Fruit fly (Drosophila melanogaster) whole organism, embryonic: ENCODE data around the gene CG1943.

Experiments
- Abd-B ChIP-seq: fragments of 200-800 bp; sonication (Bioruptor generic); optimal IDR thresholded peaks from 2 replicates; lab custom pipeline; 2018; ENCODE audit warnings: missing biosample characterization, mild to moderate bottlenecking, missing genetic modification characterization, moderate library complexity
- CG10267 ChIP-seq: fragments of 200-800 bp; sonication (Bioruptor generic); optimal IDR thresholded peaks from 2 replicates; lab custom pipeline; 2018; ENCODE audit warnings: missing biosample characterization, mild to moderate bottlenecking, missing genetic modification characterization, moderate library complexity
- CG10431 ChIP-seq: fragments of 200-800 bp; sonication (Bioruptor generic); optimal IDR thresholded peaks from 3 replicates; lab custom pipeline; 2018; ENCODE audit warnings: missing biosample characterization, mild to moderate bottlenecking, missing genetic modification characterization
- CG10462 ChIP-seq: fragments of 200-800 bp; sonication (Bioruptor generic); optimal IDR thresholded peaks from 2 replicates; lab custom pipeline; 2016; ENCODE audit warnings: missing biosample characterization, missing genetic modification characterization
- CG11504 ChIP-seq: fragments of 200-800 bp; sonication (Bioruptor generic); optimal IDR thresholded peaks from 3 replicates; lab custom pipeline; 2019; ENCODE audit warnings: missing biosample characterization, mild to moderate bottlenecking, missing genetic modification characterization, moderate library complexity
- CG1233 ChIP-seq: fragments of 200-800 bp; sonication (Bioruptor generic); optimal IDR thresholded peaks from 4 replicates; lab custom pipeline; 2018; ENCODE audit warnings: missing biosample characterization, mild to moderate bottlenecking, missing genetic modification characterization
- CG13424 ChIP-seq: fragments of 200-800 bp; sonication (Bioruptor generic); optimal IDR thresholded peaks from 2 replicates; lab custom pipeline; 2019; ENCODE audit warnings: missing biosample characterization, mild to moderate bottlenecking, missing genetic modification characterization, moderate library complexity
- CG13624 ChIP-seq: fragments of 200-800 bp; sonication (Bioruptor generic); optimal IDR thresholded peaks from 2 replicates; lab custom pipeline; 2016; ENCODE audit warnings: missing biosample characterization, missing genetic modification characterization
- CG1529 ChIP-seq: fragments of 200-800 bp; sonication (Bioruptor generic); optimal IDR thresholded peaks from 3 replicates; lab custom pipeline; 2018; ENCODE audit warnings: missing biosample characterization, missing genetic modification characterization
- CG15696 ChIP-seq: fragments of 200-800 bp; sonication (Bioruptor generic); optimal IDR thresholded peaks from 2 replicates; lab custom pipeline; 2019; ENCODE audit warnings: missing biosample characterization, mild to moderate bottlenecking, missing genetic modification characterization, moderate library complexity
- CG16815 ChIP-seq: fragments of 200-800 bp; sonication (Bioruptor generic); optimal IDR thresholded peaks from 3 replicates; lab custom pipeline; 2017; ENCODE audit warnings: missing biosample characterization, mild to moderate bottlenecking, missing genetic modification characterization
- CG17385 ChIP-seq: fragments of 200-800 bp; sonication (Bioruptor generic); optimal IDR thresholded peaks from 3 replicates; lab custom pipeline; 2018; ENCODE audit warnings: missing biosample characterization, mild to moderate bottlenecking, missing genetic modification characterization
- CG18619 ChIP-seq: fragments of 200-800 bp; sonication (Bioruptor generic); optimal IDR thresholded peaks from 3 replicates; lab custom pipeline; 2017; ENCODE audit warnings: missing biosample characterization, mild to moderate bottlenecking, missing genetic modification characterization
- CG2889 ChIP-seq: fragments of 200-800 bp; sonication (Bioruptor generic); IDR thresholded peaks from 3 replicates; pipeline ENCODE4 v1.3.6; 2022; ENCODE audit warnings: missing biosample characterization, missing genetic modification characterization
- CG3065 ChIP-seq: fragments of 200-800 bp; sonication (Bioruptor generic); optimal IDR thresholded peaks from 2 replicates; lab custom pipeline; 2016; ENCODE audit warnings: missing biosample characterization, missing genetic modification characterization
- CG32532 ChIP-seq: fragments of 200-800 bp; sonication (Bioruptor generic); IDR thresholded peaks from 2 replicates; pipeline ENCODE4 v1.3.6; 2022; ENCODE audit warnings: missing biosample characterization, missing genetic modification characterization
- CG6683 ChIP-seq: fragments of 200-800 bp; sonication (Bioruptor generic); optimal IDR thresholded peaks from 2 replicates; lab custom pipeline; 2017; ENCODE audit warnings: missing biosample characterization, mild to moderate bottlenecking, missing genetic modification characterization, missing genetic modification reagents
- CG7372 ChIP-seq: fragments of 200-800 bp; sonication (Bioruptor generic); IDR thresholded peaks from 2 replicates; pipeline ENCODE4 v1.3.6; 2022; ENCODE audit warnings: missing biosample characterization, missing genetic modification characterization
- HLH3B ChIP-seq: fragments of 200-800 bp; sonication (Bioruptor generic); IDR thresholded peaks from 2 replicates; pipeline ENCODE4 v1.3.6; 2022; ENCODE audit warnings: missing biosample characterization, missing genetic modification characterization
- Neu2 ChIP-seq: fragments of 200-800 bp; sonication (Bioruptor generic); optimal IDR thresholded peaks from 3 replicates; lab custom pipeline; 2016; ENCODE audit warnings: missing biosample characterization, missing genetic modification characterization, borderline replicate concordance
- Nf-YB ChIP-seq: fragments of 200-800 bp; sonication (Bioruptor generic); optimal IDR thresholded peaks from 3 replicates; lab custom pipeline; 2019; ENCODE audit warnings: missing biosample characterization, mild to moderate bottlenecking, missing genetic modification characterization, moderate library complexity
- Oli ChIP-seq: fragments of 200-800 bp; sonication (Bioruptor generic); optimal IDR thresholded peaks from 2 replicates; lab custom pipeline; 2018; ENCODE audit warnings: missing biosample characterization, mild to moderate bottlenecking, missing genetic modification characterization, moderate library complexity
- PHDP ChIP-seq: fragments of 200-800 bp; sonication (Bioruptor generic); optimal IDR thresholded peaks from 3 replicates; lab custom pipeline; 2018; ENCODE audit warnings: missing biosample characterization, mild to moderate bottlenecking, missing genetic modification characterization, moderate library complexity
- Pdp1 ChIP-seq, 2 experiments: fragments of 200-800 bp; sonication (Bioruptor generic); optimal IDR thresholded peaks; 3 replicates each; lab custom pipeline; 2016; ENCODE audit warnings: missing biosample characterization in 2 of 2, missing genetic modification characterization in 2 of 2, mild to moderate bottlenecking in 1 of 2, moderate library complexity in 1 of 2
- Ravus ChIP-seq: fragments of 200-800 bp; sonication (Bioruptor generic); IDR thresholded peaks from 2 replicates; pipeline ENCODE4 v1.3.6; 2022; ENCODE audit warnings: missing biosample characterization, missing genetic modification characterization
- Rx ChIP-seq: fragments of 200-800 bp; sonication (Bioruptor generic); IDR thresholded peaks from 2 replicates; pipeline ENCODE4 v1.3.6; 2022; ENCODE audit warnings: missing biosample characterization, missing genetic modification characterization
- Sin3A ChIP-seq: fragments of >200 bp; optimal IDR thresholded peaks from 2 replicates; lab custom pipeline; 2018
- ac ChIP-seq: fragments of 200-800 bp; sonication (Bioruptor generic); optimal IDR thresholded peaks from 3 replicates; lab custom pipeline; 2017; ENCODE audit warnings: missing biosample characterization, mild to moderate bottlenecking, missing genetic modification characterization
- ato ChIP-seq: fragments of 200-800 bp; sonication (Bioruptor generic); IDR thresholded peaks from 2 replicates; pipeline ENCODE4 v1.3.6; 2022; ENCODE audit warnings: missing biosample characterization, missing genetic modification characterization; ENCODE audit not compliant: partially characterized antibody
- br ChIP-seq: fragments of >200 bp; optimal IDR thresholded peaks from 2 replicates; lab custom pipeline; 2017
- chinmo ChIP-seq: fragments of 200-800 bp; sonication (Bioruptor generic); IDR thresholded peaks from 4 replicates; pipeline ENCODE4 v1.3.6; 2022; ENCODE audit warnings: missing biosample characterization, missing genetic modification characterization; ENCODE audit not compliant: partially characterized antibody
- dm ChIP-seq: fragments of 200-800 bp; sonication (Bioruptor generic); optimal IDR thresholded peaks from 3 replicates; lab custom pipeline; 2016; ENCODE audit warnings: missing biosample characterization, missing genetic modification characterization
- en ChIP-seq: fragments of 200-800 bp; sonication (Bioruptor generic); optimal IDR thresholded peaks from 2 replicates; lab custom pipeline; 2016; ENCODE audit warnings: missing biosample characterization, missing genetic modification characterization
- gfzf ChIP-seq: fragments of 200-800 bp; sonication (Bioruptor generic); optimal IDR thresholded peaks from 2 replicates; lab custom pipeline; 2016; ENCODE audit warnings: missing biosample characterization, mild to moderate bottlenecking, missing genetic modification characterization, moderate library complexity
- grau ChIP-seq: fragments of 200-800 bp; optimal IDR thresholded peaks from 3 replicates; lab custom pipeline; 2019; ENCODE audit warnings: missing biosample characterization, mild to moderate bottlenecking, missing genetic modification characterization, moderate library complexity
- gsb-n ChIP-seq: fragments of 200-800 bp; sonication (Bioruptor generic); optimal IDR thresholded peaks from 3 replicates; lab custom pipeline; 2018; ENCODE audit warnings: missing biosample characterization, mild to moderate bottlenecking, missing genetic modification characterization
- ham ChIP-seq: fragments of 200-800 bp; sonication (Bioruptor generic); IDR thresholded peaks from 2 replicates; pipeline ENCODE4 v1.3.6; 2022; ENCODE audit warnings: missing biosample characterization, missing genetic modification characterization
- hbn ChIP-seq: fragments of 200-800 bp; sonication (Bioruptor generic); IDR thresholded peaks from 2 replicates; pipeline ENCODE4 v1.3.6; 2022; ENCODE audit warnings: missing biosample characterization, missing genetic modification characterization; ENCODE audit not compliant: partially characterized antibody
- jumu ChIP-seq: fragments of 200-800 bp; sonication (Bioruptor generic); optimal IDR thresholded peaks from 3 replicates; lab custom pipeline; 2016; ENCODE audit warnings: missing biosample characterization, missing genetic modification characterization
- lmd ChIP-seq: fragments of 200-800 bp; sonication (Bioruptor generic); IDR thresholded peaks from 2 replicates; pipeline ENCODE4 v1.3.6; 2022; ENCODE audit warnings: missing biosample characterization, missing genetic modification characterization
- onecut ChIP-seq: fragments of 200-800 bp; sonication (Bioruptor generic); IDR thresholded peaks from 2 replicates; pipeline ENCODE4 v1.3.6; 2022; ENCODE audit warnings: missing biosample characterization, missing genetic modification characterization
- sens ChIP-seq: fragments of 200-800 bp; sonication (Bioruptor generic); peaks from one replicate; lab custom pipeline; 2016; ENCODE audit warnings: missing biosample characterization, missing genetic modification characterization
- seq ChIP-seq: fragments of 200-800 bp; sonication (Bioruptor generic); IDR thresholded peaks from 2 replicates; pipeline ENCODE4 v1.3.6; 2022; ENCODE audit warnings: missing biosample characterization, missing genetic modification characterization
- sqz ChIP-seq: fragments of 200-800 bp; sonication (Bioruptor generic); optimal IDR thresholded peaks from 3 replicates; lab custom pipeline; 2018; ENCODE audit warnings: missing biosample characterization, mild to moderate bottlenecking, missing genetic modification characterization
- stc ChIP-seq: fragments of 200-800 bp; sonication (Bioruptor generic); IDR thresholded peaks from 2 replicates; pipeline ENCODE4 v1.3.6; 2022; ENCODE audit warnings: missing biosample characterization, missing genetic modification characterization
- tap ChIP-seq: fragments of 200-800 bp; optimal IDR thresholded peaks from 3 replicates; lab custom pipeline; 2019; ENCODE audit warnings: missing biosample characterization, mild to moderate bottlenecking, missing genetic modification characterization, moderate library complexity
- z ChIP-seq: fragments of 200-800 bp; sonication (Bioruptor generic); IDR thresholded peaks from 3 replicates; pipeline ENCODE4 v1.3.6; 2022; ENCODE audit warnings: missing biosample characterization, missing genetic modification characterization
- zen ChIP-seq: fragments of 200-800 bp; sonication (Bioruptor generic); optimal IDR thresholded peaks from 3 replicates; lab custom pipeline; 2018; ENCODE audit warnings: missing biosample characterization, mild to moderate bottlenecking, missing genetic modification characterization, moderate library complexity

CG1943 gene

dm6 chr3R:7108589-7109312, 34.1 kb downstream of the CG1943 start (continued):
- peak; percentile 78 for TF ChIP-seq CG13624 (GFP tag; lab: Kevin White, UChicago)
- no peak for TF ChIP-seq CG2889 (GFP tag; lab: Robert Waterston, UW)
- peak; percentile 92 for TF ChIP-seq CG16815 (GFP tag; lab: Kevin White, UChicago)
- TF ChIP-seq en (GFP tag; lab: Kevin White, UChicago) = peak; percentile 88
- no peak for TF ChIP-seq stc (GFP tag; lab: Robert Waterston, UW)

dm6 chr3R:7109760-7110303, 35.2 kb downstream of the CG1943 start:
- TF ChIP-seq CG1233 (GFP tag; lab: Kevin White, UChicago) = no peak
- TF ChIP-seq Ravus (GFP tag; lab: Robert Waterston, UW) = no peak
- no peak for TF ChIP-seq CG10431
- TF ChIP-seq gfzf (GFP tag; lab: Kevin White, UChicago) = no peak
- peak; percentile 61; the same call in 1 of the 3 replicates for TF ChIP-seq z (GFP tag; lab: Robert Waterston, UW)
- TF ChIP-seq sens = no peak
- TF ChIP-seq Neu2 (GFP tag; lab: Kevin White, UChicago) = no peak
- no peak for TF ChIP-seq CG10267 (tag; lab: Kevin White, UChicago)
- no peak for TF ChIP-seq Rx (GFP tag; lab: Robert Waterston, UW)
- no peak for TF ChIP-seq br
- TF ChIP-seq HLH3B (GFP tag; lab: Robert Waterston, UW) = no peak
- TF ChIP-seq sqz (GFP tag; lab: Kevin White, UChicago) = peak; percentile 25
- peak; percentile 19 for TF ChIP-seq ac (GFP tag; lab: Kevin White, UChicago)
- no peak for TF ChIP-seq CG15696 (tag; lab: Kevin White, UChicago)
- TF ChIP-seq CG6683 (GFP tag; lab: Kevin White, UChicago) = no peak
- peak in 1 of 2 experiments; percentile 92 for TF ChIP-seq Pdp1 (GFP tag; optimal IDR thresholded peaks at IDR 0.05; lab: Kevin White, UChicago)
- TF ChIP-seq CG1529 = no peak
- peak; percentile 25 for TF ChIP-seq CG11504 (tag; lab: Kevin White, UChicago)
- TF ChIP-seq Abd-B (GFP tag; lab: Kevin White, UChicago) = no peak
- no peak for TF ChIP-seq ham
- TF ChIP-seq onecut = no peak
- TF ChIP-seq ato (GFP tag; lab: Robert Waterston, UW) = no peak
- TF ChIP-seq zen (tag; lab: Kevin White, UChicago) = peak; percentile 43
- TF ChIP-seq lmd (GFP tag; lab: Robert Waterston, UW) = no peak
- TF ChIP-seq CG18619 (GFP tag; lab: Kevin White, UChicago) = no peak
- TF ChIP-seq Sin3A = no peak
- no peak for TF ChIP-seq CG13424
- no peak for TF ChIP-seq tap
- TF ChIP-seq Nf-YB (GFP tag; lab: Kevin White, UChicago) = no peak
- TF ChIP-seq CG7372 (GFP tag; lab: Robert Waterston, UW) = no peak
- no peak for TF ChIP-seq jumu (GFP tag; lab: Kevin White, UChicago)
- no peak for TF ChIP-seq dm
- TF ChIP-seq Oli = no peak
- TF ChIP-seq seq (GFP tag; lab: Robert Waterston, UW) = 0 out of 2 replicates have a peak, but pooled peaks have one; percentile 12
- TF ChIP-seq chinmo = peak; percentile 78; the same call in 1 of the 4 replicates
- no peak for TF ChIP-seq CG3065
- TF ChIP-seq CG10462 (GFP tag; lab: Kevin White, UChicago) = no peak
- no peak for TF ChIP-seq CG32532 (GFP tag; lab: Robert Waterston, UW)
- no peak for TF ChIP-seq gsb-n
- TF ChIP-seq CG17385 (GFP tag; lab: Kevin White, UChicago) = peak; percentile 70
- TF ChIP-seq grau (tag; lab: Kevin White, UChicago) = no peak
- TF ChIP-seq PHDP (tag; lab: Kevin White, UChicago) = no peak
- TF ChIP-seq hbn (GFP tag; lab: Robert Waterston, UW) = no peak; the same call in 1 of the 2 replicates
